Worm (Caenorhabditis elegans): ENCODE data around the gene ZK863.1.

DNA sequence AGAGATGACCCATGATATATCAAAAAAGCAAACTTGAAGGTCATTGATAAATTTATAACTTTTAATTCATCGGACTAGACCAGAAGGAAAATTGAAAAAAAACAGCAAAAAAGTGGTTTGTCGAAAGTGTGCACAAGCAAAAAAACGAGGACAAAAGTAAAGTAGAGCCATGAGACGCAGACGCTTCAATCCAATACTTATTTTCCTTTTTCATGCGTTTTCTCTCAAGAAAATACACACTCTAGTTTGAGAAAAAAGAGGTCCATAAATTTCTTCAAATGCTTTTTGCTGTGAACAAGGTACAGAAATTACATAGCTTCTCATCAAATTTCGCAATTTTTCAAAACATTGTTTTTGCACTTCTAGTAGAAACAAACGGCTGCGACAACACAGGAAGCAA is 8.9 kb downstream of the ZK863.1 start:
- TF ChIP-seq R02D3.7 (tag; optimal IDR thresholded peaks at IDR 0.05): no peak
- no peak for TF ChIP-seq ama-1 (optimal IDR thresholded peaks at IDR 0.05)
- no peak for TF ChIP-seq ztf-4 (tag; optimal IDR thresholded peaks at IDR 0.05)
- no peak for TF ChIP-seq elt-1 (tag; optimal IDR thresholded peaks at IDR 0.05)
- no peak for TF ChIP-seq tbx-2 (tag; optimal IDR thresholded peaks at IDR 0.05)
- no peak for TF ChIP-seq pha-4 (tag; optimal IDR thresholded peaks at IDR 0.05)
- TF ChIP-seq snpc-4 (tag; optimal IDR thresholded peaks at IDR 0.05): no peak
- TF ChIP-seq skn-1 (tag; optimal IDR thresholded peaks at IDR 0.05): no peak
- no peak for TF ChIP-seq unc-39 (tag; optimal IDR thresholded peaks at IDR 0.05)
- TF ChIP-seq pqm-1 (tag; optimal IDR thresholded peaks at IDR 0.05): no peak
- no peak for TF ChIP-seq ceh-16 (tag; optimal IDR thresholded peaks at IDR 0.05)
- TF ChIP-seq fkh-10 (GFP tag; optimal IDR thresholded peaks at IDR 0.05): no peak
- TF ChIP-seq unc-62 (GFP tag; optimal IDR thresholded peaks at IDR 0.05): no peak
- no peak for TF ChIP-seq fkh-2 (tag; optimal IDR thresholded peaks at IDR 0.05)

All from whole organism, L3 larva.